Fruit fly (Drosophila melanogaster) whole organism, adult: ENCODE results near the gene Pcd.

Experiments used
- CG11617 ChIP-seq: fragments of 200-800 bp; sonication (Bioruptor generic); optimal IDR thresholded peaks from 2 replicates; lab custom pipeline; 2017; ENCODE audit warnings: mild to moderate bottlenecking, missing biosample characterization, missing genetic modification reagents, missing genetic modification characterization
- CG12768 ChIP-seq: fragments of 200-800 bp; sonication (Bioruptor generic); optimal IDR thresholded peaks from 2 replicates; lab custom pipeline; 2017; ENCODE audit warnings: missing biosample characterization, missing genetic modification characterization, mild to moderate bottlenecking, moderate library complexity, missing genetic modification reagents
- CG14711 ChIP-seq: fragments of 200-800 bp; sonication (Bioruptor generic); optimal IDR thresholded peaks from 2 replicates; lab custom pipeline; 2018; ENCODE audit warnings: missing biosample characterization, mild to moderate bottlenecking, missing genetic modification characterization, moderate library complexity
- CG1620 ChIP-seq: fragments of 200-800 bp; sonication (Bioruptor generic); optimal IDR thresholded peaks from 2 replicates; lab custom pipeline; 2016; ENCODE audit warnings: missing biosample characterization, missing genetic modification characterization
- CG33017 ChIP-seq: fragments of 200-800 bp; sonication (Bioruptor generic); optimal IDR thresholded peaks from 2 replicates; lab custom pipeline; 2018; ENCODE audit warnings: missing biosample characterization, mild to moderate bottlenecking, missing genetic modification characterization, moderate library complexity
- CG5204 ChIP-seq: fragments of 200-800 bp; sonication (Bioruptor generic); optimal IDR thresholded peaks from 2 replicates; lab custom pipeline; 2016; ENCODE audit warnings: missing biosample characterization, missing genetic modification characterization
- CG7045 ChIP-seq: fragments of 200-800 bp; sonication (Bioruptor generic); optimal IDR thresholded peaks from 2 replicates; lab custom pipeline; 2017; ENCODE audit warnings: missing biosample characterization, mild to moderate bottlenecking, missing genetic modification characterization
- CG7101 ChIP-seq: fragments of 200-800 bp; sonication (Bioruptor generic); optimal IDR thresholded peaks from 2 replicates; lab custom pipeline; 2018; ENCODE audit warnings: missing biosample characterization, mild to moderate bottlenecking, missing genetic modification characterization, moderate library complexity
- Clk ChIP-seq: fragments of 200-800 bp; sonication (Bioruptor generic); optimal IDR thresholded peaks from 2 replicates; lab custom pipeline; 2017; ENCODE audit warnings: missing biosample characterization, missing genetic modification characterization
- Crg-1 ChIP-seq: fragments of 200-800 bp; sonication (Bioruptor generic); optimal IDR thresholded peaks from 2 replicates; lab custom pipeline; 2016; ENCODE audit warnings: missing biosample characterization, missing genetic modification characterization
- Hr96 ChIP-seq: fragments of 200-800 bp; sonication (Bioruptor generic); optimal IDR thresholded peaks from 2 replicates; lab custom pipeline; 2016; ENCODE audit warnings: missing biosample characterization, missing genetic modification characterization
- Mnt ChIP-seq: fragments of 200-800 bp; sonication (Bioruptor generic); optimal IDR thresholded peaks from 2 replicates; lab custom pipeline; 2016; ENCODE audit warnings: missing biosample characterization, mild to moderate bottlenecking, missing genetic modification characterization
- bab1 ChIP-seq: fragments of 200-800 bp; sonication (Bioruptor generic); optimal IDR thresholded peaks from 3 replicates; lab custom pipeline; 2019; ENCODE audit warnings: missing biosample characterization, mild to moderate bottlenecking, missing genetic modification characterization, moderate library complexity
- cic ChIP-seq: fragments of 200-800 bp; sonication (Bioruptor generic); optimal IDR thresholded peaks from 2 replicates; lab custom pipeline; 2017; ENCODE audit warnings: missing biosample characterization, mild to moderate bottlenecking, missing genetic modification characterization, moderate library complexity
- cnc ChIP-seq, 2 experiments: fragments of >200 bp; optimal IDR thresholded peaks; 2 replicates each; lab custom pipeline; 2017
- kay ChIP-seq: fragments of 200-800 bp; sonication (Bioruptor generic); peaks from one replicate; lab custom pipeline; 2016; ENCODE audit warnings: missing biosample characterization, missing genetic modification characterization, borderline replicate concordance
- ovo ChIP-seq: fragments of 200-800 bp; sonication (Bioruptor generic); optimal IDR thresholded peaks from 2 replicates; lab custom pipeline; 2016; ENCODE audit warnings: missing biosample characterization, missing genetic modification characterization
- pad ChIP-seq: fragments of 200-800 bp; sonication (Bioruptor generic); optimal IDR thresholded peaks from 3 replicates; lab custom pipeline; 2017; ENCODE audit warnings: missing biosample characterization, missing genetic modification characterization, mild to moderate bottlenecking, moderate library complexity, missing genetic modification reagents
- tj ChIP-seq: fragments of 200-800 bp; sonication (Bioruptor generic); optimal IDR thresholded peaks from 3 replicates; lab custom pipeline; 2017; ENCODE audit warnings: missing biosample characterization, mild to moderate bottlenecking, missing genetic modification characterization, moderate library complexity
- toe ChIP-seq: fragments of 200-800 bp; sonication (Bioruptor generic); optimal IDR thresholded peaks from 2 replicates; lab custom pipeline; 2016; ENCODE audit warnings: missing biosample characterization, missing genetic modification characterization

The Pcd gene

dm6 chr3R:29717519-29717918 lies 5.4 kb upstream of the Pcd start:
- TF ChIP-seq kay = no peak
- no peak for TF ChIP-seq Mnt
- TF ChIP-seq Hr96 (GFP tag; lab: Kevin White, UChicago) = peak; percentile 35
- no peak for TF ChIP-seq ovo (GFP tag; lab: Kevin White, UChicago)
- TF ChIP-seq CG12768 (GFP tag; lab: Kevin White, UChicago) = peak; percentile 57
- peak; percentile 61 for TF ChIP-seq CG14711 (tag; lab: Kevin White, UChicago)
- peak; percentile 49 for TF ChIP-seq CG7045 (GFP tag; lab: Kevin White, UChicago)
- TF ChIP-seq pad = peak; percentile 9
- TF ChIP-seq CG7101 (tag; lab: Kevin White, UChicago) = peak; percentile 63
- TF ChIP-seq toe = no peak
- TF ChIP-seq CG1620 (GFP tag; lab: Kevin White, UChicago) = no peak
- peak; percentile 8 for TF ChIP-seq cic (GFP tag; lab: Kevin White, UChicago)
- TF ChIP-seq Clk (GFP tag; lab: Kevin White, UChicago) = peak; percentile 38
- no peak for TF ChIP-seq bab1 (GFP tag; lab: Kevin White, UChicago)
- TF ChIP-seq CG5204 (GFP tag; lab: Kevin White, UChicago) = no peak
- TF ChIP-seq CG33017 = peak; percentile 80

- no peak for TF ChIP-seq Crg-1 (GFP tag; lab: Kevin White, UChicago)
- no peak for TF ChIP-seq tj (GFP tag; lab: Kevin White, UChicago)
- TF ChIP-seq cic (GFP tag; lab: Kevin White, UChicago) = no peak
- no peak for TF ChIP-seq pad
- no peak for TF ChIP-seq CG1620 (GFP tag; lab: Kevin White, UChicago)
- no peak for TF ChIP-seq Hr96 (GFP tag; lab: Kevin White, UChicago)
- no peak for TF ChIP-seq Mnt
- TF ChIP-seq ovo (GFP tag; lab: Kevin White, UChicago) = no peak
- TF ChIP-seq CG7101 (tag; lab: Kevin White, UChicago) = no peak
Observed at dm6 chr3R:29718363-29718762, 4.6 kb upstream of the Pcd start, which contains the start of gene CG15506. TSS of gene CG15506 (plus strand) at chr3R:29718663.

- TF ChIP-seq CG12768 (GFP tag; lab: Kevin White, UChicago) = no peak
- TF ChIP-seq cnc (optimal IDR thresholded peaks at IDR 0.05; lab: Kevin White, UChicago) = no peak
- no peak for TF ChIP-seq CG33017
- no peak for TF ChIP-seq bab1 (GFP tag; lab: Kevin White, UChicago)
- TF ChIP-seq Hr96 (GFP tag; lab: Kevin White, UChicago) = no peak
- no peak for TF ChIP-seq CG7101 (tag; lab: Kevin White, UChicago)
- no peak for TF ChIP-seq CG7045 (GFP tag; lab: Kevin White, UChicago)
- TF ChIP-seq kay = no peak
- TF ChIP-seq ovo (GFP tag; lab: Kevin White, UChicago) = no peak
- TF ChIP-seq toe = no peak
- no peak for TF ChIP-seq CG11617 (GFP tag; lab: Kevin White, UChicago)
- no peak for TF ChIP-seq Crg-1 (GFP tag; lab: Kevin White, UChicago)
- TF ChIP-seq Clk (GFP tag; lab: Kevin White, UChicago) = no peak
- TF ChIP-seq tj (GFP tag; lab: Kevin White, UChicago) = no peak
- TF ChIP-seq cic (GFP tag; lab: Kevin White, UChicago) = no peak
- no peak for TF ChIP-seq pad
- no peak for TF ChIP-seq CG5204 (GFP tag; lab: Kevin White, UChicago)
- TF ChIP-seq CG1620 (GFP tag; lab: Kevin White, UChicago) = no peak
- no peak for TF ChIP-seq CG14711 (tag; lab: Kevin White, UChicago)
- TF ChIP-seq Mnt = no peak
Observed at dm6 chr3R:29722238-29722637, 725 bp upstream of the Pcd start, which contains the start of gene CG34296. TSS of gene CG34296 (plus strand) at chr3R:29722538.

dm6 chr3R:29724745-29725144 lies 1.8 kb downstream of the Pcd start, which contains the start of the genes Naa40 and CG18731:
TSS of gene Naa40 (minus strand) at chr3R:29724950.
TSS of gene CG18731 (plus strand) at chr3R:29725027.
- TF ChIP-seq Mnt (no peak), tj (GFP tag; lab: Kevin White, UChicago) (peak; percentile 65)

dm6 chr3R:29725577-29726240 lies 2.7 kb downstream of the Pcd start, which contains the start of gene Kul:
TSS of gene Kul (plus strand) at chr3R:29725830.
- TF ChIP-seq CG33017 (no peak), CG1620 (GFP tag; lab: Kevin White, UChicago) (peak; percentile 22), toe (peak; percentile 66), Hr96 (GFP tag; lab: Kevin White, UChicago) (peak; percentile 75), CG12768 (GFP tag; lab: Kevin White, UChicago) (peak; percentile 77), CG7045 (GFP tag; lab: Kevin White, UChicago) (no peak), CG7101 (tag; lab: Kevin White, UChicago) (peak; percentile 18), CG11617 (GFP tag; lab: Kevin White, UChicago) (peak; percentile 38), pad (no peak), CG14711 (tag; lab: Kevin White, UChicago) (no peak), tj (GFP tag; lab: Kevin White, UChicago) (peak; percentile 28), bab1 (GFP tag; lab: Kevin White, UChicago) (peak; percentile 42), Crg-1 (GFP tag; lab: Kevin White, UChicago) (no peak), cic (GFP tag; lab: Kevin White, UChicago) (no peak), CG5204 (GFP tag; lab: Kevin White, UChicago) (no peak), ovo (GFP tag; lab: Kevin White, UChicago) (peak; percentile 37), Mnt (peak; percentile 22), Clk (GFP tag; lab: Kevin White, UChicago) (no peak), kay (no peak), cnc (optimal IDR thresholded peaks at IDR 0.05; lab: Kevin White, UChicago) (no peak)

dm6 chr3R:29726277-29726676 lies 3.3 kb downstream of the Pcd start:
- TF ChIP-seq CG7045 (GFP tag; lab: Kevin White, UChicago) = no peak
- TF ChIP-seq CG11617 (GFP tag; lab: Kevin White, UChicago) = no peak
- TF ChIP-seq CG5204 (GFP tag; lab: Kevin White, UChicago) = no peak
- TF ChIP-seq bab1 (GFP tag; lab: Kevin White, UChicago) = no peak
- TF ChIP-seq cnc (optimal IDR thresholded peaks at IDR 0.05; lab: Kevin White, UChicago) = no peak
